Fruit fly (Drosophila melanogaster): ENCODE data around the gene qua.

Gene qua

DNA sequence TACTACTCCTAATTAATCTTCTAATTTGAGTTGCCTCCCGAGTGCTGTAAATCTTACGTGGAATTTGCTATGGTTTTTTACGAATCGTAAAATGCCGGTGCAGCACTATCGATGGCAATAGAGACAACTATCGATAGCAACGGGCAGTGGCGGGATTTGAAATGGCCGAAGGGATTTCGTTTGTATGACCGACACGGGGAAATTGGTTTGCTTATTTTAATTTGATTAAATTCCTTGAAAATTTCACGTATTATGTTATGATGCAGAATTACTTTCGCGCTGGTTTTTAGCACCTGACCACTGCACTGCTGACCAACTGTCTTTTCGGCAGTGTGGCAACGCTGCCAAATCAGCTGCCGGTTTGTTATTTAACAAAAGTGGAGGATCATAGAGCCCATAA, 12.8 kb downstream of the qua start, which contains the start of the genes GCS2beta and CG5131 (continued):
- peak; percentile 98 for TF ChIP-seq HLH54F (GFP tag; optimal IDR thresholded peaks at IDR 0.05)
- TF ChIP-seq pum (GFP tag; optimal IDR thresholded peaks at IDR 0.05) = peak; percentile 97
- TF ChIP-seq Fer2 (tag; optimal IDR thresholded peaks at IDR 0.05) = peak; percentile 85
- peak; percentile 95 for TF ChIP-seq sisA (GFP tag; IDR thresholded peaks at IDR 0.05)
- TF ChIP-seq CG4282 (GFP tag; optimal IDR thresholded peaks at IDR 0.05) = peak; percentile 92
- peak; percentile 23 for TF ChIP-seq cad (GFP tag; optimal IDR thresholded peaks at IDR 0.05)
- peak; percentile 49 for TF ChIP-seq gfzf (GFP tag; optimal IDR thresholded peaks at IDR 0.05)
- TF ChIP-seq CG11504 (tag; optimal IDR thresholded peaks at IDR 0.05) = peak; percentile 85
- peak; percentile 89 for TF ChIP-seq CG3281 (GFP tag; optimal IDR thresholded peaks at IDR 0.05)
- peak; percentile 94 for TF ChIP-seq ttk (GFP tag; IDR thresholded peaks at IDR 0.05)
- TF ChIP-seq CG10654 (GFP tag; optimal IDR thresholded peaks at IDR 0.05) = peak; percentile 93
- TF ChIP-seq Doc3 (GFP tag; IDR thresholded peaks at IDR 0.05; ENCODE audit: partially characterized antibody) = peak; percentile 94
- peak; percentile 51 for TF ChIP-seq TFAM (GFP tag; optimal IDR thresholded peaks at IDR 0.05)
- TF ChIP-seq CG34422 (GFP tag; IDR thresholded peaks at IDR 0.05) = peak; percentile 97
- peak; percentile 94 for TF ChIP-seq slp2 (GFP tag; optimal IDR thresholded peaks at IDR 0.05)
- TF ChIP-seq fu2 (GFP tag; optimal IDR thresholded peaks at IDR 0.05) = peak; percentile 97
- TF ChIP-seq Mes4 (GFP tag; optimal IDR thresholded peaks at IDR 0.05) = peak; percentile 92
- TF ChIP-seq kay (GFP tag; optimal IDR thresholded peaks at IDR 0.05) = peak; percentile 91
- TF ChIP-seq bbx (GFP tag; IDR thresholded peaks at IDR 0.05; ENCODE audit: partially characterized antibody) = peak; percentile 77
- TF ChIP-seq sc (optimal IDR thresholded peaks at IDR 0.05) = no peak
- peak; percentile 72 for TF ChIP-seq sc (GFP tag; optimal IDR thresholded peaks at IDR 0.05)
- TF ChIP-seq CG14050 (GFP tag; IDR thresholded peaks at IDR 0.05) = peak; percentile 93
- peak; percentile 74 for TF ChIP-seq scrt (GFP tag; optimal IDR thresholded peaks at IDR 0.05)
- TF ChIP-seq Atf-2 (GFP tag; optimal IDR thresholded peaks at IDR 0.05) = peak; percentile 95
- peak; percentile 41; the same call in 1 of the 2 replicates for TF ChIP-seq crol (GFP tag; IDR thresholded peaks at IDR 0.05)
- TF ChIP-seq br (optimal IDR thresholded peaks at IDR 0.05) = no peak
- TF ChIP-seq cas (GFP tag; IDR thresholded peaks at IDR 0.05) = peak; percentile 87
- peak; percentile 97 for TF ChIP-seq CG11456 (GFP tag; IDR thresholded peaks at IDR 0.05)
- TF ChIP-seq Rfx (GFP tag; IDR thresholded peaks at IDR 0.05) = peak; percentile 98
- peak; percentile 91 for TF ChIP-seq CG16779 (GFP tag; IDR thresholded peaks at IDR 0.05)
- TF ChIP-seq CG12391 (tag; optimal IDR thresholded peaks at IDR 0.05) = peak; percentile 91
- TF ChIP-seq onecut (GFP tag; IDR thresholded peaks at IDR 0.05) = no peak
- peak; percentile 88 for TF ChIP-seq CG2678 (tag; optimal IDR thresholded peaks at IDR 0.05)
- peak; percentile 90 for TF ChIP-seq NC2β (GFP tag; optimal IDR thresholded peaks at IDR 0.05)
- peak; percentile 84 for TF ChIP-seq CG11093 (GFP tag; IDR thresholded peaks at IDR 0.05)
- peak; percentile 84 for TF ChIP-seq NK7.1 (GFP tag; optimal IDR thresholded peaks at IDR 0.05)
- TF ChIP-seq Xrp1 (GFP tag; IDR thresholded peaks at IDR 0.05) = peak; percentile 92
- TF ChIP-seq CG7963 (GFP tag; IDR thresholded peaks at IDR 0.05; ENCODE audit: partially characterized antibody) = peak; percentile 55; the same call in 2 of the 3 replicates
- TF ChIP-seq Ada2b (GFP tag; IDR thresholded peaks at IDR 0.05) = peak; percentile 94
- peak; percentile 80 for TF ChIP-seq gcm (GFP tag; optimal IDR thresholded peaks at IDR 0.05)
- peak; percentile 73 for TF ChIP-seq gcm2 (GFP tag; optimal IDR thresholded peaks at IDR 0.05)
- 0 out of 2 replicates have a peak, but pooled peaks have one; percentile 54 for TF ChIP-seq dan (GFP tag; IDR thresholded peaks at IDR 0.05)
- TF ChIP-seq Optix (GFP tag; IDR thresholded peaks at IDR 0.05) = peak; percentile 94
- TF ChIP-seq Hmx (GFP tag; optimal IDR thresholded peaks at IDR 0.05) = peak; percentile 86
- TF ChIP-seq Hsf (GFP tag; optimal IDR thresholded peaks at IDR 0.05) = peak; percentile 96
- peak; percentile 78 for TF ChIP-seq CG1024 (GFP tag; IDR thresholded peaks at IDR 0.05)
- TF ChIP-seq CG17186 (GFP tag; optimal IDR thresholded peaks at IDR 0.05) = peak; percentile 90
- peak; percentile 92 for TF ChIP-seq CG14667 (GFP tag; IDR thresholded peaks at IDR 0.05)
- TF ChIP-seq CG6854 (GFP tag; optimal IDR thresholded peaks at IDR 0.05) = peak; percentile 67
- TF ChIP-seq PHDP (tag; optimal IDR thresholded peaks at IDR 0.05) = peak; percentile 92
- peak; percentile 93 for TF ChIP-seq Atf6 (GFP tag; IDR thresholded peaks at IDR 0.05)
- TF ChIP-seq Ssrp (tag; optimal IDR thresholded peaks at IDR 0.05) = peak; percentile 91
- peak; percentile 50 for TF ChIP-seq CTCF (GFP tag; optimal IDR thresholded peaks at IDR 0.05)
